Worm (Caenorhabditis elegans) whole organism, L4/young adult: ENCODE results near the gene glb-6.

Experiments
- W03F9.2 ChIP-seq: fragments of 150-350 bp; optimal IDR thresholded peaks from 2 replicates; lab custom pipeline; 2014; ENCODE audit warnings: missing biosample characterization, missing genetic modification characterization
- dao-5 ChIP-seq: sonication (generic microtip); optimal IDR thresholded peaks from 2 replicates; lab custom pipeline; 2016; ENCODE audit warnings: missing genotype, missing genetic modification characterization, moderate library complexity, missing compliant biosample characterization
- him-1 ChIP-seq: sonication (generic microtip); optimal IDR thresholded peaks from 2 replicates; lab custom pipeline; 2016; ENCODE audit warnings: missing genotype, missing genetic modification reagents, missing genetic modification characterization, missing compliant biosample characterization

ce11 chrV:5548497-5548896, 21.8 kb downstream of the glb-6 start:
- no peak for TF ChIP-seq him-1
- TF ChIP-seq dao-5 (tag; lab: Kevin White, UChicago), result no peak
- TF ChIP-seq W03F9.2 (tag; lab: Kevin White, UChicago), result no peak
